Worm (Caenorhabditis elegans) whole organism, young adult: ENCODE results near the gene oac-55.

Experiments used
- B0336.3 ChIP-seq: fragments of 200-800 bp; sonication (Bioruptor generic); IDR thresholded peaks from 2 replicates; pipeline ENCODE4 v1.3.6; 2022; ENCODE audit warnings: missing genetic modification characterization, missing compliant biosample characterization
- F37B4.10 ChIP-seq: fragments of 200-800 bp; sonication (Bioruptor generic); IDR thresholded peaks from 2 replicates; pipeline ENCODE4 v1.3.6; 2022; ENCODE audit warnings: missing genetic modification characterization, missing compliant biosample characterization
- F49E8.2 ChIP-seq: sonication (generic microtip); optimal IDR thresholded peaks from 3 replicates; lab custom pipeline; 2017; ENCODE audit warnings: missing genetic modification characterization, mild to moderate bottlenecking, missing compliant biosample characterization, antibody characterized with exemption, moderate library complexity; ENCODE audit not compliant: insufficient read depth
- F57A8.1 ChIP-seq: fragments of 200-800 bp; sonication (Bioruptor generic); optimal IDR thresholded peaks from 2 replicates; lab custom pipeline; 2018; ENCODE audit warnings: mild to moderate bottlenecking, missing genetic modification characterization, moderate library complexity, missing compliant biosample characterization
- Y56A3A.18 ChIP-seq: fragments of 200-800 bp; sonication (Bioruptor generic); IDR thresholded peaks from 2 replicates; pipeline ENCODE4 v1.3.6; 2022; ENCODE audit warnings: missing genetic modification reagents, missing genetic modification characterization, missing compliant biosample characterization
- Y67H2A.10 ChIP-seq: fragments of 200-800 bp; sonication (Bioruptor generic); conservative IDR thresholded peaks from 2 replicates; pipeline ENCODE4 v1.3.6; 2022; ENCODE audit warnings: missing genetic modification reagents, missing genetic modification characterization, missing compliant biosample characterization
- Y79H2A.3 ChIP-seq: fragments of 200-800 bp; sonication (Bioruptor generic); conservative IDR thresholded peaks from 2 replicates; pipeline ENCODE4 v1.3.6; 2022; ENCODE audit warnings: missing genetic modification reagents, missing genetic modification characterization, missing compliant biosample characterization
- Y95B8A.8 ChIP-seq: fragments of 200-800 bp; sonication (Bioruptor generic); IDR thresholded peaks from 2 replicates; pipeline ENCODE4 v1.3.6; 2022; ENCODE audit warnings: missing genetic modification reagents, missing genetic modification characterization, missing compliant biosample characterization
- ama-1 ChIP-seq, 3 experiments: fragments of 150-350 bp in 1 of 3; sonication (generic microtip) in 2 of 3; optimal IDR thresholded peaks; 2 replicates each; lab custom pipeline; 2014 to 2018; ENCODE audit warnings: missing biosample characterization in 2 of 3, missing genetic modification characterization in 2 of 3, missing genetic modification reagents in 2 of 3
- attf-3 ChIP-seq: fragments of 200-800 bp; sonication (Bioruptor generic); conservative IDR thresholded peaks from 2 replicates; pipeline ENCODE4 v1.3.6; 2022; ENCODE audit warnings: missing genetic modification reagents, missing genetic modification characterization, missing compliant biosample characterization
- attf-6 ChIP-seq: fragments of 200-800 bp; sonication (Bioruptor generic); IDR thresholded peaks from 2 replicates; pipeline ENCODE4 v1.3.6; 2022; ENCODE audit warnings: missing genetic modification reagents, missing genetic modification characterization, missing compliant biosample characterization
- bed-1 ChIP-seq: fragments of 200-800 bp; sonication (Bioruptor generic); IDR thresholded peaks from 2 replicates; pipeline ENCODE4 v1.3.6; 2022; ENCODE audit warnings: missing genetic modification reagents, missing genetic modification characterization, missing compliant biosample characterization
- cebp-1 ChIP-seq, 2 experiments: fragments of 200-800 bp in 1 of 2; sonication (Bioruptor generic) in 1 of 2; sonication (generic microtip) in 1 of 2; IDR thresholded peaks in 1 of 2; optimal IDR thresholded peaks in 1 of 2; 2 replicates each; pipeline versions ENCODE4 v1.3.6 to Lab custom; 2017 to 2022; ENCODE audit warnings: missing compliant biosample characterization in 2 of 2, missing genetic modification characterization in 2 of 2, mild to moderate bottlenecking in 1 of 2, missing genetic modification reagents in 1 of 2, moderate library complexity in 1 of 2
- cebp-2 ChIP-seq: fragments of 200-800 bp; sonication (Bioruptor generic); IDR thresholded peaks from 2 replicates; pipeline ENCODE4 v1.3.6; 2022; ENCODE audit warnings: missing genetic modification characterization, missing compliant biosample characterization
- ceh-40 ChIP-seq: fragments of 200-800 bp; sonication (Bioruptor generic); IDR thresholded peaks from 2 replicates; pipeline ENCODE4 v1.3.6; 2022; ENCODE audit warnings: missing genetic modification characterization, missing compliant biosample characterization
- dox-1 ChIP-seq: fragments of 200-800 bp; sonication (Bioruptor generic); IDR thresholded peaks from 2 replicates; pipeline ENCODE4 v1.3.6; 2022; ENCODE audit warnings: missing genetic modification reagents, missing genetic modification characterization, missing compliant biosample characterization
- dpl-1 ChIP-seq: fragments of 150-350 bp; optimal IDR thresholded peaks from 2 replicates; lab custom pipeline; 2014; ENCODE audit warnings: missing biosample characterization, missing genetic modification reagents, missing genetic modification characterization
- efl-1 ChIP-seq: fragments of 150-350 bp; optimal IDR thresholded peaks from 2 replicates; lab custom pipeline; 2014; ENCODE audit warnings: missing biosample characterization, missing genetic modification reagents, missing genetic modification characterization
- egrh-3 ChIP-seq: fragments of 200-800 bp; sonication (Bioruptor generic); IDR thresholded peaks from 2 replicates; pipeline ENCODE4 v1.3.6; 2022; ENCODE audit warnings: missing genetic modification reagents, missing genetic modification characterization, missing compliant biosample characterization
- ekl-4 ChIP-seq: fragments of 200-800 bp; sonication (Bioruptor generic); IDR thresholded peaks from 2 replicates; pipeline ENCODE4 v1.3.6; 2022; ENCODE audit warnings: missing genetic modification reagents, missing genetic modification characterization, missing compliant biosample characterization
- gei-17 ChIP-seq: fragments of 200-800 bp; sonication (Bioruptor generic); optimal IDR thresholded peaks from 2 replicates; lab custom pipeline; 2018; ENCODE audit warnings: mild to moderate bottlenecking, missing genetic modification characterization, missing compliant biosample characterization
- hlh-26 ChIP-seq: fragments of 200-800 bp; sonication (Bioruptor generic); conservative IDR thresholded peaks from 2 replicates; pipeline ENCODE4 v1.3.6; 2022; ENCODE audit warnings: missing genetic modification reagents, missing genetic modification characterization, missing compliant biosample characterization
- hmg-1.2 ChIP-seq: fragments of 200-800 bp; sonication (Bioruptor generic); IDR thresholded peaks from 2 replicates; pipeline ENCODE4 v1.3.6; 2022; ENCODE audit warnings: missing genetic modification reagents, missing genetic modification characterization, missing compliant biosample characterization
- hrde-1 ChIP-seq: sonication (generic microtip); optimal IDR thresholded peaks from 2 replicates; lab custom pipeline; 2016; ENCODE audit warnings: missing genetic modification characterization, mild to moderate bottlenecking, missing compliant biosample characterization, moderate library complexity, missing genotype, missing genetic modification reagents, borderline replicate concordance
- lin-26 ChIP-seq: fragments of 200-800 bp; sonication (Bioruptor generic); IDR thresholded peaks from 2 replicates; pipeline ENCODE4 v1.3.6; 2022; ENCODE audit warnings: missing genetic modification reagents, missing genetic modification characterization, missing compliant biosample characterization
- lin-35 ChIP-seq, 3 experiments: fragments of 150-350 bp in 2 of 3; sonication (generic microtip) in 1 of 3; optimal IDR thresholded peaks; 2 replicates each; lab custom pipeline; 2014 to 2018; ENCODE audit warnings: missing biosample characterization in 3 of 3, missing genetic modification characterization in 3 of 3, missing genetic modification reagents in 3 of 3
- lin-54 ChIP-seq: fragments of 200-800 bp; sonication (Bioruptor generic); optimal IDR thresholded peaks from 2 replicates; lab custom pipeline; 2018; ENCODE audit warnings: mild to moderate bottlenecking, missing genetic modification characterization, missing compliant biosample characterization
- lsl-1 ChIP-seq: fragments of 200-800 bp; sonication (Bioruptor generic); optimal IDR thresholded peaks from 2 replicates; lab custom pipeline; 2018; ENCODE audit warnings: mild to moderate bottlenecking, missing genetic modification characterization, moderate library complexity, missing compliant biosample characterization
- madf-6 ChIP-seq: fragments of 200-800 bp; sonication (Bioruptor generic); IDR thresholded peaks from 2 replicates; pipeline ENCODE4 v1.3.6; 2022; ENCODE audit warnings: missing genetic modification reagents, missing genetic modification characterization, missing compliant biosample characterization
- nfya-1 ChIP-seq: sonication (generic microtip); optimal IDR thresholded peaks from 2 replicates; lab custom pipeline; 2017; ENCODE audit warnings: antibody characterized with exemption, missing compliant biosample characterization, missing genetic modification characterization, borderline replicate concordance; ENCODE audit not compliant: insufficient read depth
- nfyb-1 ChIP-seq: fragments of 200-800 bp; sonication (Bioruptor generic); IDR thresholded peaks from 2 replicates; pipeline ENCODE4 v1.3.6; 2022; ENCODE audit warnings: missing genetic modification reagents, missing genetic modification characterization, missing compliant biosample characterization
- nhr-90 ChIP-seq: sonication (generic microtip); optimal IDR thresholded peaks from 2 replicates; lab custom pipeline; 2016; ENCODE audit warnings: missing genotype, mild to moderate bottlenecking, missing genetic modification characterization, missing compliant biosample characterization
- rpc-1 ChIP-seq, 2 experiments: fragments of 150-350 bp in 1 of 2; sonication (generic microtip) in 1 of 2; optimal IDR thresholded peaks; 2 replicates each; lab custom pipeline; 2014 to 2018; ENCODE audit warnings: missing biosample characterization in 1 of 2, missing genetic modification characterization in 1 of 2, missing genetic modification reagents in 1 of 2, missing genotype in 1 of 2
- snpc-1.3 ChIP-seq: sonication (generic microtip); optimal IDR thresholded peaks from 2 replicates; lab custom pipeline; 2017; ENCODE audit warnings: missing genetic modification characterization, mild to moderate bottlenecking, missing compliant biosample characterization, antibody characterized with exemption, moderate library complexity, missing genotype, missing genetic modification reagents; ENCODE audit not compliant: insufficient read depth
- snpc-3.4 ChIP-seq: sonication (generic microtip); optimal IDR thresholded peaks from 2 replicates; lab custom pipeline; 2017; ENCODE audit warnings: missing genetic modification characterization, mild to moderate bottlenecking, missing compliant biosample characterization, antibody characterized with exemption, moderate library complexity, missing genotype, missing genetic modification reagents
- snpc-4 ChIP-seq, 5 experiments: fragments of 150-350 bp in 1 of 5; sonication (generic microtip) in 4 of 5; optimal IDR thresholded peaks; 2 replicates each; lab custom pipeline; 2014 to 2018; ENCODE audit warnings: missing genetic modification characterization in 5 of 5, missing biosample characterization in 3 of 5, antibody characterized with exemption in 2 of 5, mild to moderate bottlenecking in 2 of 5, missing compliant biosample characterization in 2 of 5, missing genotype in 2 of 5, moderate library complexity in 2 of 5, missing genetic modification reagents in 1 of 5
- tlf-1 ChIP-seq: fragments of 200-800 bp; sonication (Bioruptor generic); optimal IDR thresholded peaks from 2 replicates; lab custom pipeline; 2018; ENCODE audit warnings: mild to moderate bottlenecking, missing genetic modification characterization, missing compliant biosample characterization
- xnd-1 ChIP-seq: sonication (generic microtip); optimal IDR thresholded peaks from 2 replicates; lab custom pipeline; 2016; ENCODE audit warnings: missing genotype, missing genetic modification reagents, missing genetic modification characterization, missing compliant biosample characterization
- zfh-2 ChIP-seq: fragments of 200-800 bp; sonication (Bioruptor generic); conservative IDR thresholded peaks from 2 replicates; pipeline ENCODE4 v1.3.6; 2022; ENCODE audit warnings: missing genetic modification reagents, missing genetic modification characterization, missing compliant biosample characterization
- ztf-22 ChIP-seq: fragments of 200-800 bp; sonication (Bioruptor generic); optimal IDR thresholded peaks from 2 replicates; lab custom pipeline; 2018; ENCODE audit warnings: mild to moderate bottlenecking, missing genetic modification characterization, moderate library complexity, missing compliant biosample characterization
- ztf-3 ChIP-seq: fragments of 200-800 bp; sonication (Bioruptor generic); optimal IDR thresholded peaks from 2 replicates; lab custom pipeline; 2018; ENCODE audit warnings: mild to moderate bottlenecking, missing genetic modification characterization, missing compliant biosample characterization

The oac-55 gene

DNA sequence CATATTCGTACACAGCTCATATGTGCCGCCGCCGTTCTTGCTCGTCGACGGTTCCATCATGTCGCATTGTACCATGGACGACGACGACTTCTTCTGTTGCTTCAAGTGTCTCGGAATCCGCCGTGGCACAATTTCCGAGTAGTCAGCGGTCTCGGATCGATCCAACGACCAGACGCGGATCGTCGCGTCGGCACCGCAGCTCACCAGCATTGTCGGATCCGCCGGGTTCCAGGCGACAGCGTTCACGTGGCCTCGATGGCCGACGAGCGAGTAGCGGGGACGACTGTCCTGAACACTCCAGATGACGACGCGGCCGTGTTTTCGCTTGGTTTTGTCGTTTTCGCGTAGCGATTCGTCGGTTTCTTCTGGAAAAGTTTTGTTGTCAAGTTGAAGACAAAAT, 10.6 kb upstream of the oac-55 start:
- peak; percentile 71; the same call in 1 of the 2 replicates for TF ChIP-seq egrh-3 (GFP tag; lab: Robert Waterston, UW)
- no peak for TF ChIP-seq hlh-26 (GFP tag; lab: Robert Waterston, UW)
- no peak for TF ChIP-seq ztf-3 (GFP tag; lab: Kevin White, UChicago)
- TF ChIP-seq cebp-2 = no peak
- TF ChIP-seq zfh-2 (GFP tag; lab: Robert Waterston, UW) = peak; percentile 87
- TF ChIP-seq F57A8.1 (GFP tag; lab: Kevin White, UChicago) = no peak
- no peak for TF ChIP-seq F37B4.10
- TF ChIP-seq Y79H2A.3 (GFP tag; lab: Robert Waterston, UW) = no peak

DNA sequence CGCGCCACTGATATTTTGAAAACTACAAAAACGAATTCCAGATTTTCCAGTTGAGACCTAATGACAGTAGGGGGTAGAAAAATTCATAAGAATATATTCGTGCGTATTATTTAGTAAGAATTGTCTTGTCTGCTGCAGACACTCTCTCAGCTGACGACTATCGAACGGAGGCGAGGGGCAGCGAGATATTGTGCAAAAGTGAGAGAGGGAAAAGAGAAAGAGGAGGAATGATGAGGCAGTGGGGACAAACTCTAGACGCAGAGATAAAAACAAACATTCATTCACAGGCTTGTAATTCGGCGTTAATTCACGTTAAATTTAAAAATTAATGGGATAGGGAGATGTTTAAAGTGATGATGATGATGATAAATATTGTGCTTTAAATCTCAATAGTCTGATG, 4.1 kb upstream of the oac-55 start, which contains the start of gene gid-7:
Gene gid-7 (minus strand): TSS at position 188 of the 400 bp plus-strand sequence.
- TF ChIP-seq tlf-1 (GFP tag; lab: Kevin White, UChicago) = peak; percentile 4
- TF ChIP-seq snpc-4 (GFP tag; optimal IDR thresholded peaks at IDR 0.05; lab: Kevin White, UChicago) = no peak
- TF ChIP-seq snpc-4 (tag; optimal IDR thresholded peaks at IDR 0.05; lab: Kevin White, UChicago) = peak in 3 of 4 experiments; percentile 25 to 46 (median 41)
- 0 out of 2 replicates have a peak, but pooled peaks have one; percentile 24 for TF ChIP-seq lin-26 (GFP tag; lab: Robert Waterston, UW)
- TF ChIP-seq Y56A3A.18 (GFP tag; lab: Robert Waterston, UW) = 0 out of 2 replicates have a peak, but pooled peaks have one; percentile 54
- TF ChIP-seq lin-35 (GFP tag; optimal IDR thresholded peaks at IDR 0.05; lab: Kevin White, UChicago) = peak in 1 of 3 experiments; percentile 9
- peak; percentile 30; the same call in 1 of the 2 replicates for TF ChIP-seq B0336.3 (GFP tag; lab: Robert Waterston, UW)
- peak; percentile 37; the same call in 1 of the 2 replicates for TF ChIP-seq madf-6 (GFP tag; lab: Robert Waterston, UW)
- TF ChIP-seq dox-1 (GFP tag; lab: Robert Waterston, UW) = 0 out of 2 replicates have a peak, but pooled peaks have one; percentile 14
- TF ChIP-seq F49E8.2 (tag; lab: Kevin White, UChicago) = peak; percentile 61
- TF ChIP-seq ama-1 (optimal IDR thresholded peaks at IDR 0.05; lab: Kevin White, UChicago) = no peak
- peak in 1 of 2 experiments; percentile 48 for TF ChIP-seq ama-1 (GFP tag; optimal IDR thresholded peaks at IDR 0.05; lab: Kevin White, UChicago)
- peak; percentile 38 for TF ChIP-seq attf-3 (GFP tag; lab: Robert Waterston, UW)
- TF ChIP-seq nfyb-1 (GFP tag; lab: Robert Waterston, UW) = 0 out of 2 replicates have a peak, but pooled peaks have one; percentile 36
- TF ChIP-seq hmg-1.2 = peak; percentile 97
- TF ChIP-seq cebp-1 (GFP tag; IDR thresholded peaks at IDR 0.05; lab: Robert Waterston, UW) = no peak
- peak; percentile 44 for TF ChIP-seq cebp-1 (tag; optimal IDR thresholded peaks at IDR 0.05; lab: Kevin White, UChicago)
- peak; percentile 3 for TF ChIP-seq snpc-1.3 (tag; lab: Kevin White, UChicago)
- peak; percentile 6 for TF ChIP-seq lin-54 (GFP tag; lab: Kevin White, UChicago)
- TF ChIP-seq ztf-22 (GFP tag; lab: Kevin White, UChicago) = no peak
- no peak for TF ChIP-seq F57A8.1 (GFP tag; lab: Kevin White, UChicago)
- 0 out of 2 replicates have a peak, but pooled peaks have one; percentile 28 for TF ChIP-seq ekl-4 (GFP tag; lab: Robert Waterston, UW)
- no peak for TF ChIP-seq snpc-3.4 (tag; lab: Kevin White, UChicago)
- TF ChIP-seq xnd-1 (tag; lab: Kevin White, UChicago) = no peak
- no peak for TF ChIP-seq gei-17 (GFP tag; lab: Kevin White, UChicago)
- TF ChIP-seq attf-6 (GFP tag; lab: Robert Waterston, UW) = no peak
- no peak for TF ChIP-seq Y67H2A.10
- no peak for TF ChIP-seq ceh-40

DNA sequence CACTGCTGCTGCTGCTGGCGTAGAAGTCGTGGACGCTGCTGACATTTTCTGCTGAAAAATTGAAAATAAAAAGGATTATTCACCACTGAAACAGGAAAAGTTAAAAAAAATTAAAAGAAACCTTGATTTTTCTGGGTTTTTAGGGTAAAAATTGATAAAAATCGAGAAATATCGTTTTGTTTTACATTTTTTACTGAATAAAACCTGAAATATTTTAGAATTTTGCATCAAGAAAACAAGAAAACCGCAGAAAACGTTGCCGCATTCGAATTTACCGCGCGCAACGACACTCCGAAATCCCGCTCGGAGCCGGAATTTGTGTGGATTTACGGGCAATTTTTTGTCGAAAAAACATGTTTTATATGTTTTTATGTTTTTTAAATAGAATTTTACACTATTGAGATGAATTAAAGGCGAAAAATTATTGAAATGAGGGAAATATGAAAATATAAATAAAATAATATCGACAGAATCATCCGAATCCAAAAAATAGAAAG, 1.5 kb upstream of the oac-55 start, which contains the start of gene chk-1:
Gene chk-1 (minus strand): TSS at position 51 of the 497 bp plus-strand sequence.
- TF ChIP-seq dox-1 (GFP tag; lab: Robert Waterston, UW) (peak; percentile 48), hrde-1 (no peak), lsl-1 (GFP tag; lab: Kevin White, UChicago) (peak; percentile 38), lin-54 (GFP tag; lab: Kevin White, UChicago) (peak; percentile 88), nhr-90 (tag; lab: Kevin White, UChicago) (no peak), madf-6 (GFP tag; lab: Robert Waterston, UW) (peak; percentile 49; the same call in 1 of the 2 replicates), Y95B8A.8 (no peak), bed-1 (GFP tag; lab: Robert Waterston, UW) (no peak), rpc-1 (optimal IDR thresholded peaks at IDR 0.05; lab: Kevin White, UChicago) (no peak), rpc-1 (tag; optimal IDR thresholded peaks at IDR 0.05; lab: Kevin White, UChicago) (no peak), efl-1 (peak; percentile 80), nfya-1 (tag; lab: Kevin White, UChicago) (no peak), dpl-1 (GFP tag; lab: Kevin White, UChicago) (peak; percentile 84), cebp-1 (GFP tag; IDR thresholded peaks at IDR 0.05; lab: Robert Waterston, UW) (no peak), cebp-1 (tag; optimal IDR thresholded peaks at IDR 0.05; lab: Kevin White, UChicago) (no peak)
